Worm (Caenorhabditis elegans) whole organism, late embryonic: ENCODE data around the gene mma-1.

ENCODE experiments used
- C38D4.7 ChIP-seq: fragments of 200-800 bp; sonication (Bioruptor generic); optimal IDR thresholded peaks from 2 replicates; lab custom pipeline; 2018; ENCODE audit warnings: mild to moderate bottlenecking, missing genetic modification characterization, moderate library complexity, missing compliant biosample characterization
- K09A11.1 ChIP-seq: sonication (generic microtip); optimal IDR thresholded peaks from 2 replicates; lab custom pipeline; 2017; ENCODE audit warnings: antibody characterized with exemption, mild to moderate bottlenecking, missing genetic modification characterization, missing compliant biosample characterization; ENCODE audit not compliant: insufficient read depth
- Y22D7AL.16 ChIP-seq: sonication (generic microtip); optimal IDR thresholded peaks from 2 replicates; lab custom pipeline; 2016; ENCODE audit warnings: missing genetic modification characterization, missing compliant biosample characterization
- ahr-1 ChIP-seq: sonication (generic microtip); optimal IDR thresholded peaks from 2 replicates; lab custom pipeline; 2016; ENCODE audit warnings: missing genetic modification characterization, missing compliant biosample characterization
- dve-1 ChIP-seq: sonication (generic microtip); optimal IDR thresholded peaks from 2 replicates; lab custom pipeline; 2017; ENCODE audit warnings: antibody characterized with exemption, mild to moderate bottlenecking, missing genetic modification characterization, missing compliant biosample characterization
- gmeb-2 ChIP-seq: sonication (generic microtip); optimal IDR thresholded peaks from 2 replicates; lab custom pipeline; 2016; ENCODE audit warnings: missing genetic modification characterization, inconsistent platforms, missing compliant biosample characterization
- nfya-1 ChIP-seq: sonication (generic microtip); optimal IDR thresholded peaks from 2 replicates; lab custom pipeline; 2017; ENCODE audit warnings: missing genetic modification characterization, mild to moderate bottlenecking, missing compliant biosample characterization, antibody characterized with exemption, moderate library complexity
- nhr-11 ChIP-seq: fragments of 150-350 bp; optimal IDR thresholded peaks from 2 replicates; lab custom pipeline; 2014; ENCODE audit warnings: missing biosample characterization, missing genetic modification characterization
- pat-9 ChIP-seq: fragments of 200-800 bp; sonication (Bioruptor generic); optimal IDR thresholded peaks from 2 replicates; lab custom pipeline; 2018; ENCODE audit warnings: mild to moderate bottlenecking, missing genetic modification characterization, moderate library complexity, missing compliant biosample characterization
- pha-4 ChIP-seq: fragments of 150-350 bp; optimal IDR thresholded peaks from 2 replicates; lab custom pipeline; 2018; ENCODE audit warnings: missing biosample characterization, missing genetic modification reagents, missing genetic modification characterization
- sdc-2 ChIP-seq: sonication (generic microtip); optimal IDR thresholded peaks from 2 replicates; lab custom pipeline; 2016; ENCODE audit warnings: missing genotype, missing genetic modification characterization, missing compliant biosample characterization
- tbx-7 ChIP-seq: sonication (generic microtip); optimal IDR thresholded peaks from 2 replicates; lab custom pipeline; 2016; ENCODE audit warnings: missing genotype, missing genetic modification characterization, missing compliant biosample characterization
- unc-55 ChIP-seq: sonication (generic microtip); optimal IDR thresholded peaks from 2 replicates; lab custom pipeline; 2017; ENCODE audit warnings: missing biosample characterization, missing genetic modification reagents, missing genetic modification characterization

- TF ChIP-seq pha-4 (no peak), dve-1 (no peak), pat-9 (tag; lab: Kevin White, UChicago) (no peak), nhr-11 (tag; lab: Kevin White, UChicago) (no peak), tbx-7 (tag; lab: Kevin White, UChicago) (no peak), sdc-2 (tag; lab: Kevin White, UChicago) (no peak), gmeb-2 (tag; lab: Kevin White, UChicago) (no peak), Y22D7AL.16 (no peak), unc-55 (GFP tag; lab: Kevin White, UChicago) (no peak), C38D4.7 (no peak), ahr-1 (tag; lab: Kevin White, UChicago) (no peak), nfya-1 (tag; lab: Kevin White, UChicago) (no peak), K09A11.1 (tag; lab: Kevin White, UChicago) (no peak)
Observed at ce11 chrV:12549604-12550003, 46.5 kb downstream of the mma-1 start.
